Fruit fly (Drosophila melanogaster): ENCODE measurements around the gene Exo84.

The Exo84 gene

DNA sequence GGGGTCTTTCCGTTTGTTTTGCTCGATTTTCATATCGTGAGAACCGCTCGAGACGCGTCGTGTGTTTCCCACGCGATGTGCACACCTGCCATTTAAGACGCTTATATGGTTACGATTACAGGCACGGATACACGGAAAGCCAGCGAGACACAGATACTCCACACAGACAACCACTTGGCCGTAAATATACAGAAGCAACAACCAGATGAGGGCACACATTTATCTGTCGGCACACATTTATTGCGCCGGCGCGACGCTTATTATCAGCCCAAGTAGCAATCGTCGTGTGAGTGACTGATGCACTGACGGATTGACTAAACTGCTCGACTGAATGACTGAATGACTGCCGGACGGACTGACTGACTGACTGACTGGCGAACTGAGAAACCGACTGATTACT lies 21.5 kb downstream of the Exo84 start (continued):
- TF ChIP-seq CG2678 (tag; optimal IDR thresholded peaks at IDR 0.05) = no peak
- no peak for TF ChIP-seq NK7.1 (GFP tag; optimal IDR thresholded peaks at IDR 0.05)
- TF ChIP-seq CG2120 (GFP tag; optimal IDR thresholded peaks at IDR 0.05) = no peak
- peak; percentile 100 for TF ChIP-seq lov (optimal IDR thresholded peaks at IDR 0.05)
- TF ChIP-seq lov (GFP tag; IDR thresholded peaks at IDR 0.05) = no peak
- no peak for TF ChIP-seq wek (GFP tag; optimal IDR thresholded peaks at IDR 0.05)

DNA sequence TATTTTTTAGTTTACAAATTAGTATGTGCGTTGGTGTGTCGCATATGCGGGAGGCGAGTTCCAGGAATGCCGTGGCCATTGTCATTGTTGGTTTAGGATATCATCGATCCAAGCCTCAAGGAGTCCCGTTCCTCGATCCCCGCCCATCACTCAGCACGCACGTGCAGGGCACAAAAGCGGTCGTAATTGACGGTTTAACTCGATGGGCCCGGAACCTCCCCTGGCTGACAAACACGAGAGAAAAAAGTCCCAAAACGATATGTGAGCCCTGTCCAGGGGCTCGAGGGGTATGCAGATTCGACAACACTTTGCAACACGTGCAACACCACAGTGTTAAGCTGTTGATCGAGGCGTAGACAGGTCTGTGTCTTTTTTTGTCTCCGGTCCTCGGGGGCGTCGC lies 24.2 kb downstream of the Exo84 start:
- TF ChIP-seq Fer3 (tag; optimal IDR thresholded peaks at IDR 0.05) (no peak), CG12155 (GFP tag; optimal IDR thresholded peaks at IDR 0.05) (no peak), chn (GFP tag; optimal IDR thresholded peaks at IDR 0.05) (peak; percentile 18), zen (tag; optimal IDR thresholded peaks at IDR 0.05) (peak; percentile 25), Kr (GFP tag; optimal IDR thresholded peaks at IDR 0.05) (peak; percentile 46), sens (GFP tag) (peak; percentile 18), fd102C (GFP tag; optimal IDR thresholded peaks at IDR 0.05) (no peak), bcd (GFP tag; optimal IDR thresholded peaks at IDR 0.05) (no peak), CG1529 (GFP tag; optimal IDR thresholded peaks at IDR 0.05) (no peak), CG11247 (GFP tag; IDR thresholded peaks at IDR 0.05) (no peak), kni (GFP tag; optimal IDR thresholded peaks at IDR 0.05) (peak; percentile 71), CG12299 (tag; optimal IDR thresholded peaks at IDR 0.05) (no peak), Deaf1 (tag; optimal IDR thresholded peaks at IDR 0.05) (no peak), Optix (GFP tag; IDR thresholded peaks at IDR 0.05) (no peak), Scr (GFP tag; IDR thresholded peaks at IDR 0.05; ENCODE audit: partially characterized antibody) (no peak), CG34224 (GFP tag; IDR thresholded peaks at IDR 0.05; ENCODE audit: partially characterized antibody) (no peak), cwo (GFP tag; optimal IDR thresholded peaks at IDR 0.05) (no peak), CG7839 (tag; optimal IDR thresholded peaks at IDR 0.05) (no peak), twi (tag; optimal IDR thresholded peaks at IDR 0.05) (peak; percentile 84), CG4730 (GFP tag; IDR thresholded peaks at IDR 0.05) (no peak), gcm2 (GFP tag; optimal IDR thresholded peaks at IDR 0.05) (no peak), Vsx1 (GFP tag; optimal IDR thresholded peaks at IDR 0.05) (no peak), CG10959 (GFP tag; IDR thresholded peaks at IDR 0.05) (0 out of 2 replicates have a peak, but pooled peaks have one; percentile 8), Nf-YC (tag; optimal IDR thresholded peaks at IDR 0.05) (no peak), sima (GFP tag; optimal IDR thresholded peaks at IDR 0.05) (no peak), dm (GFP tag; optimal IDR thresholded peaks at IDR 0.05) (peak; percentile 29), sug (tag; optimal IDR thresholded peaks at IDR 0.05) (no peak), repo (GFP tag; optimal IDR thresholded peaks at IDR 0.05) (no peak), Usf (GFP tag; optimal IDR thresholded peaks at IDR 0.05) (no peak), Hr78 (GFP tag; optimal IDR thresholded peaks at IDR 0.05) (no peak), Rx (GFP tag; IDR thresholded peaks at IDR 0.05) (no peak), Dek (tag; optimal IDR thresholded peaks at IDR 0.05) (no peak), CG9797 (GFP tag; optimal IDR thresholded peaks at IDR 0.05) (no peak), hbn (GFP tag; IDR thresholded peaks at IDR 0.05; ENCODE audit: partially characterized antibody) (no peak), shn (GFP tag; optimal IDR thresholded peaks at IDR 0.05) (no peak), unpg (GFP tag; optimal IDR thresholded peaks at IDR 0.05) (no peak), CG16863 (GFP tag; optimal IDR thresholded peaks at IDR 0.05) (no peak), GATAe (GFP tag; conservative IDR thresholded peaks at IDR 0.05) (no peak), lmd (GFP tag; IDR thresholded peaks at IDR 0.05) (0 out of 2 replicates have a peak, but pooled peaks have one; percentile 7), Aef1 (GFP tag; IDR thresholded peaks at IDR 0.05) (no peak), Stat92E (GFP tag; optimal IDR thresholded peaks at IDR 0.05) (peak in 1 of 3 experiments; percentile 56), CG15479 (GFP tag; optimal IDR thresholded peaks at IDR 0.05) (peak; percentile 35), Dad (GFP tag; optimal IDR thresholded peaks at IDR 0.05) (no peak), slbo (GFP tag; IDR thresholded peaks at IDR 0.05) (no peak)

Measured in whole organism, embryonic.